Worm (Caenorhabditis elegans): Measurements from ENCODE around the gene srx-131.

srx-131 gene

DNA sequence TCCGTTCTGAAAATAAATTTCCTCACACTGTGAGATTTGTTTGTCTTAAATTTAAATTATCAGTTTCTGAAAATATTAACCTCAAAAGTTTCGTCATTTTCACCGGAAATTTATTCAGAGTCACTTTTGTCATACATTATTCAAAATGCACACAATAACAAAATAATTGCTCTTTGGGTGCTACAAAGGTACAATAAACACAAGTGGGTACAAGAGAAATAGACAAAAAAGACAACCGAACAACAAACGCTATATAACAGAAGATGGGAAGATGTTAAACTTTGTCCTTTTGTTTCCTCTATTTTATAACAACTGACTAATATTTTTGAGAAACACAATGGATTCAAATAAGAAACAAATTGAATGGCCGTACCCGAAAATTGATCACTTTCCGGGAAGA lies 24.3 kb downstream of the srx-131 start:
- TF ChIP-seq nhr-28 (tag; optimal IDR thresholded peaks at IDR 0.05): no peak
- TF ChIP-seq ces-1 (GFP tag; optimal IDR thresholded peaks at IDR 0.05): no peak
- TF ChIP-seq hlh-1 (tag; optimal IDR thresholded peaks at IDR 0.05): no peak

DNA sequence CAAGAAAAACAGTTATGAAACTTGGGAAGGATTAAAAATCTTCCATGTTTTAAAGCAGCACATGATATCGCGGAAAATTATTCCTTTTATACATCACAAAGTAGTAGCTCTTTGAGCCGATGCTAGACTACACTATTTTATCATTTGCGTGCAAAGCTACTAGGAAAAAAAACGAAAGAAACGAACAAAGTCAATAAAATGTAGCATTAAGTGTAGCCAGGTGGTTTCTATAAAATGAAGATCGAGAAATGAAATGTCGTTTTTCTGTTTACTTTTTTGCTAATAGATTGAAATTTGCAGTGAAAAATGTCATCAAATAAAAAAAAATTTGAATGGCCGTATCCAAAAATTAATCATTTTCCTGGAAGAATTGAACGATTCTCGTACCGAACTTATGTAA lies 27.7 kb downstream of the srx-131 start, which contains the start of gene cpt-5:
Gene cpt-5, plus strand, starts transcription at position 301 of the 400 bp plus-strand sequence.
- TF ChIP-seq ceh-83 (GFP tag; optimal IDR thresholded peaks at IDR 0.05): no peak
- no peak for TF ChIP-seq lin-32 (GFP tag; optimal IDR thresholded peaks at IDR 0.05)
- no peak for TF ChIP-seq unc-39 (tag; optimal IDR thresholded peaks at IDR 0.05)
- TF ChIP-seq drap-1 (GFP tag; optimal IDR thresholded peaks at IDR 0.05): no peak
- no peak for TF ChIP-seq zip-8 (tag; optimal IDR thresholded peaks at IDR 0.05)
- TF ChIP-seq ceh-43 (GFP tag; optimal IDR thresholded peaks at IDR 0.05): no peak
- TF ChIP-seq mep-1 (tag; optimal IDR thresholded peaks at IDR 0.05): no peak
- no peak for TF ChIP-seq nhr-76 (tag; optimal IDR thresholded peaks at IDR 0.05)
- TF ChIP-seq bed-3 (GFP tag; optimal IDR thresholded peaks at IDR 0.05): no peak
- TF ChIP-seq nhr-237 (tag; optimal IDR thresholded peaks at IDR 0.05): no peak
- TF ChIP-seq tbx-8 (GFP tag; optimal IDR thresholded peaks at IDR 0.05): no peak
- TF ChIP-seq blmp-1 (tag; optimal IDR thresholded peaks at IDR 0.05): no peak
- no peak for TF ChIP-seq unc-62 (GFP tag; optimal IDR thresholded peaks at IDR 0.05)
- TF ChIP-seq lsy-2 (tag; optimal IDR thresholded peaks at IDR 0.05): no peak
- TF ChIP-seq M03D4.4 (tag; optimal IDR thresholded peaks at IDR 0.05): no peak
- TF ChIP-seq nhr-28 (tag; optimal IDR thresholded peaks at IDR 0.05): no peak
- no peak for TF ChIP-seq ztf-11 (tag; optimal IDR thresholded peaks at IDR 0.05)

DNA sequence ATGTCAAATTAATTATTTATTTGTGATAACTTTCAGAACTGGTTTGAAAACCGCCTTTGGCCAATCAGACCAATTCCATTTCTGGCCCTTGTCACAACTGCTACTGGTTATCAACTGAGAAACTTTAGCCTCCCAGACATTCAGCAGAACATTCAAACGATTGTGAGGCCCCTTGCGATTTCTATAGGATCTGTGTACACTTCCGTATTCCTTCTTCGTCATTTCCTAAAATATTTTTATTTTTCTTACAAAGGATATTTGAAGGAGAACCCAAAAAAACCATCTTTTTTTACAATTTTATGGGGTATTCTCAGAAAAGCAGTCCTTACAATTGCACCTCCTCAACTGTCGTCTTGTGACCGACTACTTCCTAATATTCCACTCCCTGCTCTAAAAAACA lies 28.1 kb downstream of the srx-131 start:
- TF ChIP-seq snpc-4 (tag; optimal IDR thresholded peaks at IDR 0.05) (no peak), zip-8 (tag; optimal IDR thresholded peaks at IDR 0.05) (no peak), lsy-2 (tag; optimal IDR thresholded peaks at IDR 0.05) (no peak), hlh-1 (tag; optimal IDR thresholded peaks at IDR 0.05) (no peak), M03D4.4 (tag; optimal IDR thresholded peaks at IDR 0.05) (no peak), drap-1 (GFP tag; optimal IDR thresholded peaks at IDR 0.05) (no peak), nhr-76 (tag; optimal IDR thresholded peaks at IDR 0.05) (no peak), unc-62 (GFP tag; optimal IDR thresholded peaks at IDR 0.05) (no peak), unc-120 (tag; optimal IDR thresholded peaks at IDR 0.05; ENCODE audit: poor library complexity, severe bottlenecking) (no peak), ztf-11 (tag; optimal IDR thresholded peaks at IDR 0.05) (no peak), nhr-12 (tag; optimal IDR thresholded peaks at IDR 0.05) (no peak), ces-1 (GFP tag; optimal IDR thresholded peaks at IDR 0.05) (no peak), pha-4 (tag; optimal IDR thresholded peaks at IDR 0.05) (no peak), lin-32 (GFP tag; optimal IDR thresholded peaks at IDR 0.05) (no peak), elt-1 (tag; optimal IDR thresholded peaks at IDR 0.05; ENCODE audit: borderline replicate concordance, insufficient read depth) (no peak), mls-2 (tag; optimal IDR thresholded peaks at IDR 0.05) (no peak), ceh-83 (GFP tag; optimal IDR thresholded peaks at IDR 0.05) (no peak)

DNA sequence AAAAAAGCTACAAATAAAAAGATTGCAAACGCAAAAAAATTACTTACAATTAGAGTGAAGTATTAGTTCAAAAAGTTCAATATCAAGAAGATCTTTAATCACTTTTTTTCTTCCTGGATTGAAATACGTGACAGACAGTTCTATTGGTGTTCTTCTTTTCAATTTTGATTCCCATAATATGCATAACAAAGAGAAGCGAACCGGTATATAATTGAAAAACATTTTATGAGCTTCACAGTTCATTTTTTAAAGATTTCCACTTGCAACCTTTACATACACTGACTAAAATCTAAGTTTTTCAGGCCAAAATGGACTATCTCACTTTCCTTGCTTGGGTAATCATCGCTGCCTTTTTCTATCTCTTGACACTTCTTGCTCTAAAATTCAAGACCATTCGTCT lies 31.3 kb downstream of the srx-131 start, which contains the start of gene T22G5.1:
Gene T22G5.1, plus strand, starts transcription at position 301 of the 400 bp plus-strand sequence.
- TF ChIP-seq unc-120 (tag; optimal IDR thresholded peaks at IDR 0.05; ENCODE audit: poor library complexity, severe bottlenecking): no peak
- TF ChIP-seq ceh-43 (GFP tag; optimal IDR thresholded peaks at IDR 0.05): no peak
- TF ChIP-seq hlh-1 (tag; optimal IDR thresholded peaks at IDR 0.05): no peak
- TF ChIP-seq tbx-8 (GFP tag; optimal IDR thresholded peaks at IDR 0.05): no peak
- no peak for TF ChIP-seq ham-2 (GFP tag; optimal IDR thresholded peaks at IDR 0.05)
- no peak for TF ChIP-seq zip-8 (tag; optimal IDR thresholded peaks at IDR 0.05)
- no peak for TF ChIP-seq elt-3 (tag; optimal IDR thresholded peaks at IDR 0.05)
- no peak for TF ChIP-seq nhr-76 (tag; optimal IDR thresholded peaks at IDR 0.05)
- no peak for TF ChIP-seq mab-5 (tag; optimal IDR thresholded peaks at IDR 0.05)
- TF ChIP-seq sem-2 (GFP tag; optimal IDR thresholded peaks at IDR 0.05): no peak
- no peak for TF ChIP-seq snpc-4 (tag; optimal IDR thresholded peaks at IDR 0.05)
- TF ChIP-seq mls-2 (tag; optimal IDR thresholded peaks at IDR 0.05): no peak
- no peak for TF ChIP-seq unc-39 (tag; optimal IDR thresholded peaks at IDR 0.05)
- TF ChIP-seq drap-1 (GFP tag; optimal IDR thresholded peaks at IDR 0.05): no peak
- TF ChIP-seq M03D4.4 (tag; optimal IDR thresholded peaks at IDR 0.05): no peak
- no peak for TF ChIP-seq flh-1 (GFP tag; optimal IDR thresholded peaks at IDR 0.05)
- TF ChIP-seq nhr-237 (tag; optimal IDR thresholded peaks at IDR 0.05): no peak
- TF ChIP-seq ces-1 (GFP tag; optimal IDR thresholded peaks at IDR 0.05): no peak

DNA sequence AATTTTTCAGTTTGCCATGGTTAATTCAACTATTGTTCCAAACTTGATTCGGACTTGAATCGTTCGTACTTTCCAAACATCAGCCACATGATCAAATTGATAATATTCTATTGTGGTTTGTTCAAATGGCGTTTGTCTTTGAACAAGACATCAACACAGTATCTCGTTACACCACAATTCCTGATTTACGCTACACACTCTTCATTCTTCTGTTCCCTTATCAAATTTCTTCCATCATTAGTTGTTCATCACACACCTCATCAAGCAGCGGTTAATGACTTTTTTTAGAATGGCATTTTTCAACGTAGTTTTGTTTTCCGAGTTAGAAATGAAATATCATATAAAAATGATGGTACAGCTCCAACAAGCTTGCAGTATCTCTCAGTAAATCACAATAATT lies 33.0 kb downstream of the srx-131 start:
- no peak for TF ChIP-seq ztf-11 (tag; optimal IDR thresholded peaks at IDR 0.05)
- no peak for TF ChIP-seq snpc-4 (tag; optimal IDR thresholded peaks at IDR 0.05)
- no peak for TF ChIP-seq mab-5 (tag; optimal IDR thresholded peaks at IDR 0.05)
- TF ChIP-seq M03D4.4 (tag; optimal IDR thresholded peaks at IDR 0.05): no peak
- no peak for TF ChIP-seq lin-32 (GFP tag; optimal IDR thresholded peaks at IDR 0.05)
- TF ChIP-seq pha-4 (tag; optimal IDR thresholded peaks at IDR 0.05): no peak
- no peak for TF ChIP-seq unc-62 (GFP tag; optimal IDR thresholded peaks at IDR 0.05)
- no peak for TF ChIP-seq cnd-1 (tag; optimal IDR thresholded peaks at IDR 0.05)
- no peak for TF ChIP-seq elt-1 (tag; optimal IDR thresholded peaks at IDR 0.05; ENCODE audit: borderline replicate concordance, insufficient read depth)
- TF ChIP-seq ham-2 (GFP tag; optimal IDR thresholded peaks at IDR 0.05): no peak
- no peak for TF ChIP-seq nhr-76 (tag; optimal IDR thresholded peaks at IDR 0.05)
- no peak for TF ChIP-seq unc-120 (tag; optimal IDR thresholded peaks at IDR 0.05; ENCODE audit: poor library complexity, severe bottlenecking)
- no peak for TF ChIP-seq sptf-1 (tag; optimal IDR thresholded peaks at IDR 0.05)
- TF ChIP-seq blmp-1 (tag; optimal IDR thresholded peaks at IDR 0.05): no peak
- TF ChIP-seq drap-1 (GFP tag; optimal IDR thresholded peaks at IDR 0.05): no peak
